Fruit fly (Drosophila melanogaster): Measurements from ENCODE around the gene mthl11.

- TF ChIP-seq Hr39 (GFP tag; optimal IDR thresholded peaks at IDR 0.05) (no peak), CG10631 (GFP tag; optimal IDR thresholded peaks at IDR 0.05) (no peak), Blimp-1 (GFP tag; optimal IDR thresholded peaks at IDR 0.05) (no peak), CG8319 (GFP tag; optimal IDR thresholded peaks at IDR 0.05) (no peak), Eip78C (GFP tag) (no peak), Sox15 (GFP tag; optimal IDR thresholded peaks at IDR 0.05) (no peak), OdsH (GFP tag; optimal IDR thresholded peaks at IDR 0.05) (no peak), lz (GFP tag; optimal IDR thresholded peaks at IDR 0.05) (no peak), Lpt (GFP tag; optimal IDR thresholded peaks at IDR 0.05) (no peak), Ets21C (GFP tag; optimal IDR thresholded peaks at IDR 0.05) (no peak), Smox (GFP tag; optimal IDR thresholded peaks at IDR 0.05) (no peak)
Measured at dm6 chr3R:10389027-10389465, 11.8 kb upstream of the mthl11 start.

All from whole organism, prepupa.